Fruit fly (Drosophila melanogaster): Measurements from ENCODE around the gene Cpr65Ax1.

The Cpr65Ax1 gene

DNA sequence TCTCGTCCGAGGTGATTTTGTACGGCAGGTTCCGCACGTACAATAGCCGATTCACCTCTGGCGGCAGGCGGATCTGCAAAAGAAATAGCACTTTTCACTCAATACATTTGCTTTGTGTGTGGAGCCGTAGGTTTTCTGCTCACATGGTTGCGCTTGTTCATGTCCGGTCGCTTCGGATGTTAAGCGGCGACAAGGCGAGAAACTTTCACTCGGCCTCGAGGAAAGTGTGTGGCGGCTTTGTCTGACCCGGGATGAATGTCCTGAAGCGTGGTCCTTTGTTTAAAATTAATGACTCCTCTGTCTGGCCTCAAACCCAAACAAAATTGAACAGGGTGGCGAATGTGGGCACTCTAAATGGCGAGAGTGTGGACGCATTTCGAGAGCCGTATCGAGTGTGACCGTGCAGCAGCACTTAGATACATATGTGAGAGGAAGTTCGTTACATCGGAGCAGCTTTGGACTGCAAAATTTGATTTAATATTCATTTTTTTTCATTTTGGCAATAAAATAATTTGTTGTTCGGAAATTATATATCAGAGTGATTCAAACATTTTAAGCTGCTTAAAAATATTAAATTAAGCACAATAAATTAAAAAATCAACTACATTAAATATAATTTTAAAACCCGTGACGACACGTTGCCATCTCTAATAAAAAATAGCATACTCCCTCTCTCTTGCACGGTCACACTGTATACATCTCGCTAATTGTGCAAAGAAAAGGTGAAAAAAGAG, 45.2 kb upstream of the Cpr65Ax1 start, which contains the start of the genes Sf3b6 and Tnpo (continued):
- TF ChIP-seq wek (GFP tag; optimal IDR thresholded peaks at IDR 0.05) (no peak), wdn (GFP tag; IDR thresholded peaks at IDR 0.05) (peak; percentile 67), CG8765 (GFP tag; IDR thresholded peaks at IDR 0.05) (peak; percentile 76), CG31365 (tag; optimal IDR thresholded peaks at IDR 0.05) (no peak), crp (GFP tag; optimal IDR thresholded peaks at IDR 0.05) (peak in 1 of 2 experiments; percentile 68), Vsx1 (GFP tag; optimal IDR thresholded peaks at IDR 0.05) (no peak), ATbp (GFP tag; optimal IDR thresholded peaks at IDR 0.05) (no peak), CG34376 (GFP tag; optimal IDR thresholded peaks at IDR 0.05) (peak; percentile 65), gsb (GFP tag; IDR thresholded peaks at IDR 0.05) (peak; percentile 58), CG33557 (GFP tag; optimal IDR thresholded peaks at IDR 0.05) (peak; percentile 83), Dek (tag; optimal IDR thresholded peaks at IDR 0.05) (no peak), croc (GFP tag; conservative IDR thresholded peaks at IDR 0.05) (peak; percentile 73), CG13296 (GFP tag; optimal IDR thresholded peaks at IDR 0.05) (peak; percentile 75), YL-1 (GFP tag; optimal IDR thresholded peaks at IDR 0.05) (peak; percentile 86), Doc3 (GFP tag; IDR thresholded peaks at IDR 0.05; ENCODE audit: partially characterized antibody) (peak; percentile 55; the same call in 1 of the 3 replicates), slbo (GFP tag; IDR thresholded peaks at IDR 0.05) (peak; percentile 92), grau (tag; optimal IDR thresholded peaks at IDR 0.05) (peak; percentile 87), repo (GFP tag; optimal IDR thresholded peaks at IDR 0.05) (no peak), CG18011 (GFP tag; optimal IDR thresholded peaks at IDR 0.05) (peak; percentile 68), Mes4 (GFP tag; optimal IDR thresholded peaks at IDR 0.05) (peak; percentile 63), zen (tag; optimal IDR thresholded peaks at IDR 0.05) (peak; percentile 83), CG18262 (tag; optimal IDR thresholded peaks at IDR 0.05) (peak; percentile 87), CG8281 (tag; optimal IDR thresholded peaks at IDR 0.05) (no peak), CkIIα-i1 (GFP tag; IDR thresholded peaks at IDR 0.05) (no peak), CG10147 (GFP tag; optimal IDR thresholded peaks at IDR 0.05) (no peak), bbx (GFP tag; IDR thresholded peaks at IDR 0.05; ENCODE audit: partially characterized antibody) (0 out of 2 replicates have a peak, but pooled peaks have one; percentile 17), CTCF (GFP tag; optimal IDR thresholded peaks at IDR 0.05) (no peak), CG7928 (GFP tag; optimal IDR thresholded peaks at IDR 0.05) (peak; percentile 47), CG15479 (GFP tag; optimal IDR thresholded peaks at IDR 0.05) (peak; percentile 74), Myb (GFP tag; optimal IDR thresholded peaks at IDR 0.05) (peak; percentile 60), Xrp1 (GFP tag; IDR thresholded peaks at IDR 0.05) (peak; percentile 82), chn (GFP tag; optimal IDR thresholded peaks at IDR 0.05) (peak; percentile 66), CG2116 (GFP tag; optimal IDR thresholded peaks at IDR 0.05) (peak; percentile 69), gfzf (GFP tag; optimal IDR thresholded peaks at IDR 0.05) (peak; percentile 79), CG9609 (GFP tag; optimal IDR thresholded peaks at IDR 0.05) (peak; percentile 81), yki (optimal IDR thresholded peaks at IDR 0.05) (no peak), CG2120 (GFP tag; optimal IDR thresholded peaks at IDR 0.05) (peak; percentile 91), Mad (GFP tag; optimal IDR thresholded peaks at IDR 0.05) (peak; percentile 75), Rfx (GFP tag; IDR thresholded peaks at IDR 0.05) (peak; percentile 88), CG16815 (GFP tag; optimal IDR thresholded peaks at IDR 0.05) (peak; percentile 89), CG9215 (GFP tag; IDR thresholded peaks at IDR 0.05) (peak; percentile 88), CG7372 (GFP tag; IDR thresholded peaks at IDR 0.05) (peak; percentile 80), vvl (GFP tag; IDR thresholded peaks at IDR 0.05) (peak; percentile 88), CG5953 (GFP tag; IDR thresholded peaks at IDR 0.05) (peak; percentile 28; the same call in 1 of the 2 replicates), Max (GFP tag; optimal IDR thresholded peaks at IDR 0.05) (peak; percentile 82), Ptx1 (GFP tag; IDR thresholded peaks at IDR 0.05) (peak; percentile 92), Dip3 (GFP tag; optimal IDR thresholded peaks at IDR 0.05) (peak; percentile 77), CG18619 (GFP tag; optimal IDR thresholded peaks at IDR 0.05) (peak; percentile 83), crol (GFP tag; IDR thresholded peaks at IDR 0.05) (no peak), MBD-R2 (GFP tag; IDR thresholded peaks at IDR 0.05) (peak; percentile 79)
